Worm (Caenorhabditis elegans) whole organism, L4/young adult: ENCODE data around the gene plp-2.

Experiments
- W03F9.2 ChIP-seq: fragments of 150-350 bp; optimal IDR thresholded peaks from 2 replicates; lab custom pipeline; 2014; ENCODE audit warnings: missing biosample characterization, missing genetic modification characterization
- dao-5 ChIP-seq: sonication (generic microtip); optimal IDR thresholded peaks from 2 replicates; lab custom pipeline; 2016; ENCODE audit warnings: missing genotype, missing genetic modification characterization, moderate library complexity, missing compliant biosample characterization
- him-1 ChIP-seq: sonication (generic microtip); optimal IDR thresholded peaks from 2 replicates; lab custom pipeline; 2016; ENCODE audit warnings: missing genotype, missing genetic modification reagents, missing genetic modification characterization, missing compliant biosample characterization

plp-2 gene

DNA sequence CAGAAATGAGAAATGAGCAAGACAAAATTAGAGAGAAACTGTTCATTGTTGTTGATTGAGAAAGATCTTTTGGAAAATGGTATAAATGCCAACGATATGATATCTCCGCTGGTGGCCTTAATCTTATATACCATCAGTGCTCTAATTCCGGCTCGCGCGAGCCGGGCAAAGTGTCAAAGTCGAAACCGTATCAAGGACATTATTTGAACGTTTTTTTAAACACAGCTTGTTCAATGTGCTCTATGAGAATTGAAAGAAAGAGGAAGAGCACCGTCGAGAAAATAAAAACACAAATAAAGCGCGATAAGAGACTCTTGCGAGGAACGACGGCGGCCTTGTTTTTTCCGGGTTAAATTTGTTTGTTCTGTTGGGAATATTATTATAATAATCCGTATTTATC is 21.1 kb downstream of the plp-2 start, which contains the start of gene idpp-3:
Gene idpp-3, minus strand, starts transcription at position 101 of the 400 bp plus-strand sequence.
- TF ChIP-seq him-1 (tag; lab: Kevin White, UChicago), result no peak
- TF ChIP-seq dao-5 (tag; lab: Kevin White, UChicago), result no peak
- no peak for TF ChIP-seq W03F9.2 (tag; lab: Kevin White, UChicago)

DNA sequence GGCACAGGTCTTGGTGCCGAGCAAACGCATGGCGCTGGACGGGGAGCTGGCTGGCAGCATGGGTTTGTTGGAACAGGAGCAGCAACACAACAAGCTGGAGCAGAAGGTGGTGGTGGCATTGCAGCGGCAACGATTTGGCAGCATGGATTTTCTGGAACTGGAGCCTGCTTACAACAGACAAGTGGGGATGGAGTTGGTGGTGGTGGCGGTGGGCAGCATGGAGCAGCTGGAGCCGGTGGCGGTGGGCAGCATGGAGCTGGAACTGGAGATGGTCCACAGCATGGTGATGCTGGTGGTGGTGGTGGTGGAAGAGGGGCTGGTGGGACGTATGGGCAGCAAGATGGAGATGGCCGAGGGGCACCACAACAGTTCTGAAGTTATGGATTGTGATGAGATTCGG is 21.8 kb downstream of the plp-2 start:
- no peak for TF ChIP-seq W03F9.2 (tag; lab: Kevin White, UChicago)
- TF ChIP-seq him-1 (tag; lab: Kevin White, UChicago), result no peak
- no peak for TF ChIP-seq dao-5 (tag; lab: Kevin White, UChicago)

DNA sequence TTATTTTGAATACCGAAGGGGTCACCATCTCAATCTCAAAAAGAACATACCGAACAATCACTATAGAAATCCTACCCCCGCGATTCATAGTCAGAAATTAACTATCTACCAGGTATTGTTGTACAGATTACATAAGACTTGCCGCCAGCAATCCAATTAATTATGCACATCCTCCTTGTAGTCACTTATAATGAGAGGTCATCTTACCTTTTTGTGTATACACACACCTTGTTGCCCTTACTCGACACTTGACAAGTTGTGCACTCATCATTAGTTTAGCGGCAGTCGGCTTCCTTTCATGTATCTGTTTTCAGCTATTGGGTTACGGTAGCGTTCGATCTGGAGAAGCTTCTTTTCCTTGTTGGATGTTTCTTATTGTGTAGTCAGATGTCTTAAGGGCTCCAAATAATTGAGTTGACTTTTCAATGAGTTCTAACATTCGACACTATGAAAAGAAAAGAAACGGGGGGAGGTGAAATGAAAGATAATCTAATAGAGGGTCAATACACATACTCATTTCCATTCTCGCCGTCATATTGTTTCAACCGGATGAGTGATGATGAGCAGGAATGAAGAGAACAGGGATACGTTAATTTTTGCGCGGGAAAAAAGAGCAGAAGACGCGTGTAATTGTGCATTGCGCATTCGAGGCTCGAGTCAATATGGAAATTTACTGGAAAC is 23.1 kb downstream of the plp-2 start:
- TF ChIP-seq him-1 (tag; lab: Kevin White, UChicago) (no peak), W03F9.2 (tag; lab: Kevin White, UChicago) (no peak), dao-5 (tag; lab: Kevin White, UChicago) (no peak)

DNA sequence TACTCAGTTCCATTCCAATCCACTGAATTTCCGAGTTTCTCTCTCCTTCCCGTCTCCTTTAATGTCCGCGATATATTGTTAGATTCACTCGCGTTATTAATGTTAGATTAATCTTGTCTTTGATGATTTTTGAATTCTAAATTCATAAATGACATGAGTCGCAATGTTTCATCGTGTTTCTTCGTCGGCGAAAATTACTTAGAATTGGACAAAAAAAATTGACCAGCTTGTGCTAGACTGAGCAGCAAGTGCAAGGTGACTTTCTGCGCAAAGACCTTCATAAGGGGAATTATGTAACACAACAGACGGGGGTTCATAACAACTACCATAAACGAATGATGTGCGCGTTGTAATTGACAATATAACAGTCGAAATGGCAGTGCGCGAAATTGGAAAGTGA is 24.2 kb downstream of the plp-2 start:
- TF ChIP-seq W03F9.2 (tag; lab: Kevin White, UChicago) (no peak), him-1 (tag; lab: Kevin White, UChicago) (no peak), dao-5 (tag; lab: Kevin White, UChicago) (no peak)

DNA sequence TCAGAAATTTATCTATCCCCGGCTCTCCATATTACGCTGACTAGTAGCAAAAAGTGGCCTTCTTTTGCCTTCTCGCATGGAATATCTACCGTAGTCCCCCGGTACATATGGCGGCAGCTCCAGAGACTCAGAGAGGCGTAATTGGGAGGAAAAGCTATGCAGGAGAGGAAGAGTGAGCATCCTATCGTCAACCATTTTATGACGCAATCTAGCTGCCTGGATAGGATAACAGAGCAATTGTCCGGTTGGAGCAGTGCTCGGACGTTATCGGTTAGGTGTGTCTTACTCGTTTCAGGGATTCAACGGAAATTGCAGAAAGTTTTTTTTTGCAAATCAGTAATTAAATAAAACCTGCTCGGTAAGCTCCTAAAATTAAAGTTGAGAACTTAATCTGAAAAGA is 25.4 kb downstream of the plp-2 start:
- TF ChIP-seq dao-5 (tag; lab: Kevin White, UChicago) (no peak), him-1 (tag; lab: Kevin White, UChicago) (no peak), W03F9.2 (tag; lab: Kevin White, UChicago) (no peak)

DNA sequence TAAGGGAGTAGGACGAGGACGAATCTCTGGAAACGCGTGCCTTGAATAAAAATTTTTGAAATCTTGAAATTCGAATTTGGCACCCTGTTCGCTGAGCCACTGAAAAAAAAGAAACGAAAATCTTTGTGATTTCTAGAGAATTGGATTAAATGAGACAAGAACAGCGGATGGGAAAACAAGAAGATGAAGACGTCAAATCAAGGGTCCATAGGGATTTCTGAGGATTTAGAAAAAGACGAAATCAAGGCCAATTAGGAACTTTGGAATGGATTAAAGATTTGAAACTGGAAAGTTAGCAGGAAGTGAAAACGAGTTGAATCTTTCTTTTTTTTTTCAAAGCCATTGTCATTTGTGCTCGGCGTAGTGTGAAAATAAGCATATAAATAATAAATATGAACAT is 28.1 kb downstream of the plp-2 start, which contains the start of gene pag-3:
Gene pag-3, minus strand, starts transcription at position 101 of the 400 bp plus-strand sequence.
- TF ChIP-seq him-1 (tag; lab: Kevin White, UChicago) (no peak), dao-5 (tag; lab: Kevin White, UChicago) (no peak), W03F9.2 (tag; lab: Kevin White, UChicago) (no peak)

DNA sequence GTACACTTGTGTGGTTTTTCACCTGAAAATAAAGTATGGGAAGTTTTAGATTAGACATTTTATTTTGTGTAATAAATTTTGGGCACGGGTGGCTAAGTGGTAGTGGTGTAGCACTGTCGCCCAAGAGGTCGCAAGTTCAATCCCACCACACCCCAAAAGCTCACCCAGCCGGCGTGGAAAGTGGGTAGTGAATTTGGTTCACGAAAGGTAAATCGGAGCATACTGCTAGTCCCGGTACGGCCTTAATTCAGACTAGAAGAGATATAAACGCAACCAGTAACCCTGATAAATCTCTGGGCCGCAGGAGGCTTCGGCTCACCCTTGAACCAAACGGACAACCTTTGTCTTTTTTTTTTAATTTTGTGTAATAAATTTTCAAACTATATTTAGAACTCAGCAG is 30.8 kb downstream of the plp-2 start:
- TF ChIP-seq dao-5 (tag; lab: Kevin White, UChicago) (no peak), him-1 (tag; lab: Kevin White, UChicago) (no peak), W03F9.2 (tag; lab: Kevin White, UChicago) (no peak)

DNA sequence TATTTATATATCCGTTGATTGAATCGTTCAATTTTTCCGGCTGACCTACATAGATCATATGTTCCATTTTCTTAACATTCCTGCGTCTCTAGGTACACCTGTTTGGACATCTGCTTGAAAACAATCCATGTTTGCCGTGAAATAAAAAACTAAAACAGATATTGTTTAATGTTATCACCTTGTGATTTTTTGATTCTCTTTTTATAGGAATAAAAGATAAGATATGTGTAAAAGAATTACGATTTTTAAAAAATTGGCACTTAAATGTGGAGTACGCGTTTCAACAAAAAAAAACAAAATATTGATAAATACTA is 35.3 kb downstream of the plp-2 start:
- TF ChIP-seq dao-5 (tag; lab: Kevin White, UChicago) (no peak), W03F9.2 (tag; lab: Kevin White, UChicago) (no peak), him-1 (tag; lab: Kevin White, UChicago) (no peak)

DNA sequence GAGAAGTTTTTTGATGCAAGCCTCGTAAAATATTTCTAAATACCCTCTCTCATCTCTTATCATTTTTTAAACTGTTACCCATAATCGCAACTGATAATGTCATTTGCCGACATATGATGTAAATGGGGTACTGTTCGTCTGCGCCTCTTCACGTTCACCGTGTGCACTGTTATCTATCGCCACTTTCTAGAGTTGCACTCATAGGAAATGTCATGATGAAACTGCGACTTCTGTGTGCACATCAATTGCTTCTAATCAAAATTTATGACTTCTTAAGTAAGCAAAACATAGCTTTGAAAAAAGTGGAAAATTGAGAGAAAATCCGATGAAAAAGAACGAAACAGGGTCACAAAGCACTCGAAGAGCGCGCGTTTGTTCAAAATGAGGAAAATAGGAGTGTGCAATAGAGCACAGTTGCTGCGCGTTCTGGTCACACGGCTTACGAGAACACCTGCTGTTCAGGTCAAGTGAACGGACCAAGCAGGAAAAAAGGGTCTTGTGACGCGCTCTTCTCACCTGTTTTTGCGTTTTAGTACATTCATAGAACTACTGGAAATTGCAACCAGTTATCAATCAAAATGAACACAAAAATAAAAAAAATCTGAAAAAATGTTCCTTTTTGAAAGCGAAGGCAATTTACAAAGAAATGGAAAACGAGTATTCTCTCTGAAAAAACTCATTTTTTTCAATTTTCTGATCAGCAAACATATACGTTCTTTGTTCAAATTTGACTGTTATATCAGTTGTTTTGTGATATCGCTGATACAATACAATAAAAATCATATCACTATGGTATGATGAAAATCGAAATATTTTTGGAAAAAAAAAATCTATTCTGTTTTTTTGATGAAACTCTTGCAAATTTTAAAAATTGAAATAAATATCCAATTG is 35.9 kb downstream of the plp-2 start:
- TF ChIP-seq him-1 (tag; lab: Kevin White, UChicago) (no peak), W03F9.2 (tag; lab: Kevin White, UChicago) (no peak), dao-5 (tag; lab: Kevin White, UChicago) (no peak)

DNA sequence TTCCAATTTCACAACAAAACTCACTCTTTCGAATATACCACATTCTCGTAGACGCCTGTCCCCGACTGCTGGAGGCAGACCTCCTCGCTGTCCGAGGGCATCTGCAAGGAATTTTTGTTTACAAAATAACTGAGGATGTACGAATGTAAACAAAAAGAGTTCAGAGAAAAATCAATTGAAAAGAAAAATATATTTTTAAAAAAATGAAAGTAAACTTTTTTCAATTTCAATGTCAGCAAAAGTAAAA is 36.5 kb downstream of the plp-2 start, which contains the start of gene mrp-5:
Gene mrp-5, minus strand, starts transcription at position 101 of the 247 bp plus-strand sequence.
- TF ChIP-seq W03F9.2 (tag; lab: Kevin White, UChicago) (no peak), dao-5 (tag; lab: Kevin White, UChicago) (no peak), him-1 (tag; lab: Kevin White, UChicago) (no peak)

DNA sequence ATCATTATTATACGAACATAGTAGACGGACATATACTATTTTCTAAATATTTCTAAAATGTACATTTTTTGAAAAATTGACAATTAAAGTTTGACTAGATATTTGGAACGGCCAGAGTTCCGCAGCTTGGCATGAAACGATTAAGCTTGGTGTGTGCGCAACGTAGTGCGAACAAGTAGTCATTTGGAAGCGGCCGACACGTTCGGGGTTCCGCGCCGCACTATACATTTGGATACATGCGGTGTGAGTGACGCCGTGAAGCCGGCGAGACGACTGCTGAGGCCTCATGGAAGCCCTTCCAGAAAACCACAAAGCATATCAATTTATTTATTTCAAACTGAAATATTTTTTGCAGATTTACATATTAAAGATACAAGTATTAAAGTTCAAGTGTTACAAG is 44.4 kb downstream of the plp-2 start:
- TF ChIP-seq W03F9.2 (tag; lab: Kevin White, UChicago), result no peak
- no peak for TF ChIP-seq him-1 (tag; lab: Kevin White, UChicago)
- no peak for TF ChIP-seq dao-5 (tag; lab: Kevin White, UChicago)
